Worm (Caenorhabditis elegans): Measurements from ENCODE around the gene epg-5.

The epg-5 gene

DNA sequence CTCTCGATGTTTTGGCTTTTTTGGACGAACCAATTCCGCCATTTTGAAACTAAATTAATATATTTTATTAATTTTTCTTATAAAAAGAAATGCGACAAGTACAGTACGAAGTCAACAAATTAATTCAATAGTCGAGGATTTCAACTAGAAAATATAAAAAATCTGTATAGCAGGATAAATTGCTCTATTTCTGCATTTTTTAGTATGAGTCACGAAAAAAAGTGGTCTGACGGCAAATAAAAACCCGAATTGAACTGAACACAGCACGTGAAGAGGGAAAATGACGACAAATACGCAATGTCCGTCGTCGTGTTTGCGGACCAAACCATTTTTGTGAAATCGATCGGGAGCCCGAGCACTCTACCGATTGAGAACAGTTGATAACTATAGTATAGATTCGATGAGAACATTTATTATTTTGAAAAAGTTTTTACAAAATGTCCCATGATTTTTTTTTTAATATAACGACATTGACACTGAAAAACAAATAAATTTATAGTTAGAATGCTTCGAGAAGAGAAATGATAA lies at the start of gene epg-5:
epg-5 (minus strand) TSS at position 51 of the 528 bp plus-strand sequence.
- TF ChIP-seq nhr-12 (tag; optimal IDR thresholded peaks at IDR 0.05) = no peak
- no peak for TF ChIP-seq mml-1 (tag; optimal IDR thresholded peaks at IDR 0.05)
- TF ChIP-seq ceh-28 (tag; optimal IDR thresholded peaks at IDR 0.05) = no peak
- no peak for TF ChIP-seq ztf-11 (tag; optimal IDR thresholded peaks at IDR 0.05)
- TF ChIP-seq elt-3 (tag; optimal IDR thresholded peaks at IDR 0.05) = no peak
- no peak for TF ChIP-seq nhr-28 (tag; optimal IDR thresholded peaks at IDR 0.05)
- no peak for TF ChIP-seq eor-1 (tag; optimal IDR thresholded peaks at IDR 0.05)
- no peak for TF ChIP-seq fkh-2 (tag; optimal IDR thresholded peaks at IDR 0.05)
- no peak for TF ChIP-seq jun-1 (tag; optimal IDR thresholded peaks at IDR 0.05)
- TF ChIP-seq zag-1 (tag; optimal IDR thresholded peaks at IDR 0.05) = no peak
- no peak for TF ChIP-seq ceh-16 (tag; optimal IDR thresholded peaks at IDR 0.05)
- no peak for TF ChIP-seq ceh-9 (tag; optimal IDR thresholded peaks at IDR 0.05)
- no peak for TF ChIP-seq R02D3.7 (tag; optimal IDR thresholded peaks at IDR 0.05)
- TF ChIP-seq aly-2 (tag; optimal IDR thresholded peaks at IDR 0.05) = no peak
- TF ChIP-seq elt-1 (tag; optimal IDR thresholded peaks at IDR 0.05) = no peak
- no peak for TF ChIP-seq fkh-10 (GFP tag; optimal IDR thresholded peaks at IDR 0.05)
- no peak for TF ChIP-seq daf-12 (tag; optimal IDR thresholded peaks at IDR 0.05)
- no peak for TF ChIP-seq unc-62 (GFP tag; optimal IDR thresholded peaks at IDR 0.05)
- no peak for TF ChIP-seq ZK546.5 (tag; optimal IDR thresholded peaks at IDR 0.05)
- no peak for TF ChIP-seq sea-2 (GFP tag; optimal IDR thresholded peaks at IDR 0.05)
- TF ChIP-seq elt-2 (tag; optimal IDR thresholded peaks at IDR 0.05) = peak; percentile 62
- no peak for TF ChIP-seq lsy-12 (tag; optimal IDR thresholded peaks at IDR 0.05)
- TF ChIP-seq nhr-11 (tag; optimal IDR thresholded peaks at IDR 0.05) = no peak
- no peak for TF ChIP-seq snpc-4 (tag; optimal IDR thresholded peaks at IDR 0.05)
- peak; percentile 41 for TF ChIP-seq egl-5 (tag; optimal IDR thresholded peaks at IDR 0.05)
- no peak for TF ChIP-seq egl-27 (tag; optimal IDR thresholded peaks at IDR 0.05)
- no peak for TF ChIP-seq lin-15B (tag; optimal IDR thresholded peaks at IDR 0.05)
- TF ChIP-seq lin-39 (tag; optimal IDR thresholded peaks at IDR 0.05) = no peak
- peak; percentile 20 for TF ChIP-seq hmg-11 (tag; optimal IDR thresholded peaks at IDR 0.05)
- TF ChIP-seq pqm-1 (tag; optimal IDR thresholded peaks at IDR 0.05) = peak; percentile 47
- no peak for TF ChIP-seq nhr-25 (tag; optimal IDR thresholded peaks at IDR 0.05)
- no peak for TF ChIP-seq nhr-43 (tag; optimal IDR thresholded peaks at IDR 0.05; ENCODE audit: poor library complexity, severe bottlenecking)
- TF ChIP-seq nhr-237 (tag; optimal IDR thresholded peaks at IDR 0.05) = no peak
- no peak for TF ChIP-seq nhr-67 (tag; optimal IDR thresholded peaks at IDR 0.05)
- TF ChIP-seq nfya-1 (tag; optimal IDR thresholded peaks at IDR 0.05; ENCODE audit: insufficient read depth) = peak; percentile 48
- TF ChIP-seq pha-4 (tag; optimal IDR thresholded peaks at IDR 0.05) = peak; percentile 68
- TF ChIP-seq ama-1 (optimal IDR thresholded peaks at IDR 0.05) = no peak

DNA sequence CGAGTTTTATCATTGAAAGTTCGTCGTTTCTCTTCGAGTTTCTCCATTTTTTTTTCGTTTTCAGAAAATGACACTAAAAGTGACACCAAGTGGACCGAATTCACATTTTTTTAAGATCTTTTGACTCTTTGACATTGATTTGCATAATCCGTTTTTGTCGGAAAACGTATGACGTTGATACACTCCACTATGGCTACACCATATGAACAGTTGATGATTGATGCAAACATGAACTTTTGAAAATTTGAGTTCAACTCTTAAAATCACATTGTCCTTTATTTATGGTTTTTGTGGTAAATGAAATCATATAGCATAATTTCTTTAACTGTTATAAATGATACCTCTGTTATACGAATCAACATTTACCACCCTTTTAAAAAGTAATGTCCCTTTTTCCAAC lies 49.6 kb upstream of the epg-5 start, which contains the start of gene T19D12.10:
T19D12.10 (minus strand) TSS at position 101 of the 400 bp plus-strand sequence.
- no peak for TF ChIP-seq fos-1 (tag; optimal IDR thresholded peaks at IDR 0.05)
- no peak for TF ChIP-seq nhr-67 (tag; optimal IDR thresholded peaks at IDR 0.05)
- no peak for TF ChIP-seq ztf-4 (tag; optimal IDR thresholded peaks at IDR 0.05)
- TF ChIP-seq unc-62 (GFP tag; optimal IDR thresholded peaks at IDR 0.05) = no peak
- TF ChIP-seq daf-12 (tag; optimal IDR thresholded peaks at IDR 0.05) = no peak
- TF ChIP-seq ceh-9 (tag; optimal IDR thresholded peaks at IDR 0.05) = no peak
- TF ChIP-seq ceh-16 (tag; optimal IDR thresholded peaks at IDR 0.05) = no peak
- no peak for TF ChIP-seq mml-1 (tag; optimal IDR thresholded peaks at IDR 0.05)
- TF ChIP-seq mdl-1 (tag; optimal IDR thresholded peaks at IDR 0.05) = no peak
- no peak for TF ChIP-seq nhr-28 (tag; optimal IDR thresholded peaks at IDR 0.05)
- no peak for TF ChIP-seq lin-15B (tag; optimal IDR thresholded peaks at IDR 0.05)

DNA sequence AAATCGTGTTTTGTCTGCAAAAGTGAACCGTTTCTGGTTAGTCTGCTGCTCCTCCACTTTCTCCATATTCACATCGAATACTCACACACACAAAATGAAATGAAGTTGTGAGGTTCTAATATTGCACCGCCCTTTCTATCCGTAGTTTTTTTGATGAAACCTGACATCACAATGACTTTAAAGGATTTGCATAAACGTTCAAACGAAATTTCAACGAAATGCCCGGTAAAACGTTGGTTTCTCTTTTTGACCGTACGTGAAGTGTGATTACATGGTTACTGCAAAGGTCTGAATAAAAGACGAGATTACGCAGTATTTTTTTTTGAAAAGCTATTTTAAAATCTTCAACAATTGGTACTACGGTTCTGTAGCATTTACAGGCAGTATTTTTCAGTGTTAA lies 45.1 kb upstream of the epg-5 start, which contains the start of gene T19D12.9:
T19D12.9 (minus strand) TSS at position 101 of the 400 bp plus-strand sequence.
- TF ChIP-seq nhr-28 (tag; optimal IDR thresholded peaks at IDR 0.05) (no peak), nhr-237 (tag; optimal IDR thresholded peaks at IDR 0.05) (no peak), ceh-28 (tag; optimal IDR thresholded peaks at IDR 0.05) (no peak)
